Worm (Caenorhabditis elegans): ENCODE data around the gene D1086.2.

D1086.2 gene

ce11 chrV:14098519-14098918 lies at the start of gene D1086.2, which contains the start of gene D1086.1:
Gene D1086.2 (minus strand): TSS chrV:14098668.
Gene D1086.1 (plus strand): TSS chrV:14098858.
- TF ChIP-seq lsy-2 (tag; optimal IDR thresholded peaks at IDR 0.05), result peak in 1 of 2 experiments; percentile 2
- peak; percentile 60 for TF ChIP-seq nhr-71 (tag; optimal IDR thresholded peaks at IDR 0.05)
- TF ChIP-seq unc-86 (tag; optimal IDR thresholded peaks at IDR 0.05), result no peak
- TF ChIP-seq nhr-19 (GFP tag; conservative IDR thresholded peaks at IDR 0.05), result peak; percentile 35
- TF ChIP-seq tbx-2 (tag; optimal IDR thresholded peaks at IDR 0.05), result no peak
- TF ChIP-seq rnt-1 (tag; optimal IDR thresholded peaks at IDR 0.05), result peak; percentile 21
- peak; percentile 16 for TF ChIP-seq lin-39 (tag; optimal IDR thresholded peaks at IDR 0.05)
- TF ChIP-seq lin-14 (GFP tag; optimal IDR thresholded peaks at IDR 0.05), result peak; percentile 73
- TF ChIP-seq nhr-20 (tag; optimal IDR thresholded peaks at IDR 0.05), result peak; percentile 30

- no peak for TF ChIP-seq sptf-1 (tag; optimal IDR thresholded peaks at IDR 0.05)
- no peak for TF ChIP-seq sup-37 (GFP tag; optimal IDR thresholded peaks at IDR 0.05)
- TF ChIP-seq elt-3 (tag; optimal IDR thresholded peaks at IDR 0.05), result no peak
- TF ChIP-seq pqm-1 (tag; optimal IDR thresholded peaks at IDR 0.05), result no peak
- no peak for TF ChIP-seq snu-23 (GFP tag; optimal IDR thresholded peaks at IDR 0.05)
- TF ChIP-seq ceh-90 (tag; optimal IDR thresholded peaks at IDR 0.05), result no peak
Measured at ce11 chrV:14147114-14147513, 48.6 kb upstream of the D1086.2 start.

DNA sequence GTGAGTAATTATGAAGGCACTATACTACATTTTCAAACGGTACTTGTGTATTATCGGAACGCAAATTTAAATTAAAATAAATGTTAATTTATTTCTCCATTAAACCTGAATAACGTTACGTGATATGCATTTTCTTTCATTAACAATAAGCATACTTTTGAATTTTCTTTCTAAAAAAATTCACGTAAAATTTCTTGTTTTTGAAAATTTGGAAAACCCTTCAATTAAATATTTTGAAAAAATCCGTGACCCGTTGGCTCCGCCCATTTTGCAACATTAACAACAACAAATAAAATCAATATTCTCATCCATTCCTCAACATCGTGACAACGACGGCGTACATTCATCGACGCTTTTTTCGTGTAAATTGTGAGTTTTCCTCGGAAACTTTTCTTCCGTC lies 47.7 kb upstream of the D1086.2 start, which contains the start of gene acs-10:
TSS of gene acs-10 (plus strand) at position 301 of the 400 bp plus-strand sequence.
- TF ChIP-seq blmp-1 (tag; optimal IDR thresholded peaks at IDR 0.05) (no peak), lin-14 (GFP tag; optimal IDR thresholded peaks at IDR 0.05) (no peak), sox-4 (tag; optimal IDR thresholded peaks at IDR 0.05) (no peak), dpl-1 (GFP tag; optimal IDR thresholded peaks at IDR 0.05) (no peak), sup-37 (GFP tag; optimal IDR thresholded peaks at IDR 0.05) (no peak), zag-1 (tag; optimal IDR thresholded peaks at IDR 0.05) (no peak), fkh-4 (tag; optimal IDR thresholded peaks at IDR 0.05; ENCODE audit: borderline replicate concordance) (no peak), unc-30 (tag; optimal IDR thresholded peaks at IDR 0.05) (no peak), nhr-76 (tag; optimal IDR thresholded peaks at IDR 0.05) (no peak), ztf-4 (tag; optimal IDR thresholded peaks at IDR 0.05) (no peak), ets-5 (GFP tag; IDR thresholded peaks at IDR 0.05) (no peak), efl-3 (GFP tag; optimal IDR thresholded peaks at IDR 0.05) (no peak), C34B4.2 (tag; optimal IDR thresholded peaks at IDR 0.05) (no peak), lin-15B (tag; optimal IDR thresholded peaks at IDR 0.05) (no peak), nhr-11 (tag; optimal IDR thresholded peaks at IDR 0.05) (no peak), nhr-12 (tag; optimal IDR thresholded peaks at IDR 0.05) (no peak), nhr-20 (tag; optimal IDR thresholded peaks at IDR 0.05) (no peak)

DNA sequence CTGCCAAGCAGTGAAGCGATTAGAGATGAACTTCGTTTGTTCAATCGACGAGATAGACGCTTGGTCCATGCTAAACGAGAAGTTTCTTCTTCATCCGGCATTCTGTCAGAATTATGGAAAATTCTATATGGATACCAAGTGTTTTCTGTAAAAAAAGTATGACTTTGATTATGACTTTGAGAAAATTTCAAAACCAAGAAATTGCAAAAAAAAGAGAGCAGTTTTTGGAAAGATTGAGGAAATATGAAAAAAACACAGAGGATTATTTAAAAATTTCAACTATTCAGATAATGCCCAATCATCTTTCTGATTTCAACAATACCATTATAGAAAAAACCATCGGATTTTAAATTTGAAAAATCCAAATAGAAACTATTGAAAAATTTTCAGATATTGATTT lies 46.8 kb upstream of the D1086.2 start, which contains the start of gene par-1:
TSS of gene par-1 (minus strand) at position 101 of the 400 bp plus-strand sequence.
- TF ChIP-seq nhr-77 (tag; optimal IDR thresholded peaks at IDR 0.05) (no peak), egl-13 (tag; optimal IDR thresholded peaks at IDR 0.05) (no peak), lin-13 (GFP tag; optimal IDR thresholded peaks at IDR 0.05) (no peak), ama-1 (optimal IDR thresholded peaks at IDR 0.05) (no peak), egl-27 (tag; optimal IDR thresholded peaks at IDR 0.05) (no peak), isw-1 (GFP tag; IDR thresholded peaks at IDR 0.05) (no peak), ceh-90 (tag; optimal IDR thresholded peaks at IDR 0.05) (no peak)

- peak; percentile 53 for TF ChIP-seq nhr-71 (tag; optimal IDR thresholded peaks at IDR 0.05)
- TF ChIP-seq unc-86 (tag; optimal IDR thresholded peaks at IDR 0.05), result peak; percentile 56
- TF ChIP-seq mep-1 (tag; optimal IDR thresholded peaks at IDR 0.05), result peak; percentile 23
- peak; percentile 3 for TF ChIP-seq swsn-7 (tag; optimal IDR thresholded peaks at IDR 0.05)
- TF ChIP-seq lin-14 (GFP tag; optimal IDR thresholded peaks at IDR 0.05), result peak; percentile 93
- peak; percentile 34 for TF ChIP-seq tbx-2 (tag; optimal IDR thresholded peaks at IDR 0.05)
- TF ChIP-seq elt-2 (tag; optimal IDR thresholded peaks at IDR 0.05), result no peak
- peak; percentile 12 for TF ChIP-seq dsc-1 (tag; optimal IDR thresholded peaks at IDR 0.05)
- peak in 1 of 2 experiments; percentile 53 for TF ChIP-seq lsy-2 (tag; optimal IDR thresholded peaks at IDR 0.05)
- peak; percentile 16; the same call in 1 of the 2 replicates for TF ChIP-seq isw-1 (GFP tag; IDR thresholded peaks at IDR 0.05)
- TF ChIP-seq hlh-17 (GFP tag; optimal IDR thresholded peaks at IDR 0.05; ENCODE audit: borderline replicate concordance), result no peak
- TF ChIP-seq irx-1 (tag; optimal IDR thresholded peaks at IDR 0.05), result no peak
- peak in 1 of 3 experiments; percentile 21 for TF ChIP-seq dpl-1 (GFP tag; optimal IDR thresholded peaks at IDR 0.05)
- TF ChIP-seq fkh-8 (tag; optimal IDR thresholded peaks at IDR 0.05), result peak; percentile 63
- peak; percentile 59 for TF ChIP-seq nhr-47 (tag; optimal IDR thresholded peaks at IDR 0.05)
- TF ChIP-seq xbp-1 (tag; optimal IDR thresholded peaks at IDR 0.05), result no peak
- peak in 2 of 3 experiments; percentile 33 to 53 for TF ChIP-seq ceh-82 (tag; optimal IDR thresholded peaks at IDR 0.05)
- peak; percentile 53; the same call in 1 of the 2 replicates for TF ChIP-seq mab-9 (GFP tag; IDR thresholded peaks at IDR 0.05)
Measured at ce11 chrV:14143634-14144033, 45.2 kb upstream of the D1086.2 start.
